Worm (Caenorhabditis elegans): Measurements from ENCODE around the gene srv-27.

DNA sequence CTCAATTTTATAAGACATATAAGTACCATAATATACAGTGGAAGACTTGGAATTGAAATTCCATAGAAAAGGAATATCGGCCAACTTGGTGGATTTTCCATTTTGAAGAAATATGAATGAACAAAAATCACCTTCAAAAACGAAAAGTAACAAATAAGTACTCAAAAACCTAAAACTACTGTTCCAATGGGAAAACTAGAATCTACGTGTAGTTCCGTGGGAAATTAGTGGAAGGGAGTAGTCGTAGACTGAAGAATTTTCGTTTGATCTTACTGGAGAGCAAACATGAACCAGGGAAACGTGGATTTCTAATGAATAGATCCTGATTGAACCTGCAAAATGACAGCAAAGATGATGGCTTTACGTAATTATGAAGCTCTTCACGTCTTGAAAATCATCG is 26.2 kb downstream of the srv-27 start, which contains the start of gene srv-31:
- TF ChIP-seq ceh-9 (tag; optimal IDR thresholded peaks at IDR 0.05) (no peak), K02D7.2 (tag; optimal IDR thresholded peaks at IDR 0.05) (no peak), nhr-11 (tag; optimal IDR thresholded peaks at IDR 0.05) (no peak), ceh-30 (tag; optimal IDR thresholded peaks at IDR 0.05) (no peak), ceh-48 (tag; optimal IDR thresholded peaks at IDR 0.05) (no peak)

All from whole organism, late embryonic.